Worm (Caenorhabditis elegans): ENCODE data around the gene H17B01.5.

DNA sequence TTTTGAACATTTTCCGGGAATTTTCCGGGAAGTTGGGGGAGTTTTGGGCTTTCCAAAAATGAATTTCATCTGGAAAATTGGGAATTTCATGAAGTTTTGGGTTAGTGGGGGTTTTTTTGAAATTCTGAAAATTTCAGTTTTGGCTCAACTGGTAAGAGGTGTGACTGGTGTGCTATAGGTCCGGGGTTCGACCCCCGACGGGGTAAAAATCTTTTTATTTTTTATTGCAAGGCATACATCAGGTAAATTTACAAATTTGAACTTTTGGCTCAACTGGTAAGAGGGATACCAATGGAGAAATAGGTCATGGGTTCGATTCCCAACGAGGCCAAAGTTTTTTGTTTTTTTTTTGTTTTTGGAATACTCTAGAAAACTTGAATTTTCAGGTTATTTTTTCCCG, 8.3 kb upstream of the H17B01.5 start:
- TF ChIP-seq nhr-25 (tag; optimal IDR thresholded peaks at IDR 0.05) (no peak), ZK546.5 (tag; optimal IDR thresholded peaks at IDR 0.05) (no peak), egl-27 (tag; optimal IDR thresholded peaks at IDR 0.05) (no peak)
